Fruit fly (Drosophila melanogaster) whole organism, embryonic: ENCODE data around the gene zetaCOP.

Experiments
- CG10979 ChIP-seq: fragments of 200-800 bp; sonication (Bioruptor generic); optimal IDR thresholded peaks from 2 replicates; lab custom pipeline; 2018; ENCODE audit warnings: missing biosample characterization, mild to moderate bottlenecking, missing genetic modification characterization, moderate library complexity
- CG11456 ChIP-seq: fragments of 200-800 bp; sonication (Bioruptor generic); IDR thresholded peaks from 3 replicates; pipeline ENCODE4 v1.3.6; 2022; ENCODE audit warnings: missing biosample characterization, missing genetic modification characterization
- CG12155 ChIP-seq: fragments of 200-800 bp; sonication (Bioruptor generic); optimal IDR thresholded peaks from 3 replicates; lab custom pipeline; 2016; ENCODE audit warnings: missing biosample characterization, missing genetic modification characterization
- CG13424 ChIP-seq: fragments of 200-800 bp; sonication (Bioruptor generic); optimal IDR thresholded peaks from 2 replicates; lab custom pipeline; 2019; ENCODE audit warnings: missing biosample characterization, mild to moderate bottlenecking, missing genetic modification characterization, moderate library complexity
- CG15601 ChIP-seq: fragments of 200-800 bp; sonication (Bioruptor generic); optimal IDR thresholded peaks from 3 replicates; lab custom pipeline; 2019; ENCODE audit warnings: missing biosample characterization, mild to moderate bottlenecking, missing genetic modification characterization, moderate library complexity
- CG16779 ChIP-seq: fragments of 200-800 bp; sonication (Bioruptor generic); IDR thresholded peaks from 2 replicates; pipeline ENCODE4 v1.3.6; 2022; ENCODE audit warnings: missing biosample characterization, missing genetic modification characterization
- CG16815 ChIP-seq: fragments of 200-800 bp; sonication (Bioruptor generic); optimal IDR thresholded peaks from 3 replicates; lab custom pipeline; 2017; ENCODE audit warnings: missing biosample characterization, mild to moderate bottlenecking, missing genetic modification characterization
- CG17912 ChIP-seq: fragments of 200-800 bp; sonication (Bioruptor generic); optimal IDR thresholded peaks from 2 replicates; lab custom pipeline; 2018; ENCODE audit warnings: missing biosample characterization, mild to moderate bottlenecking, missing genetic modification characterization
- CG3847 ChIP-seq: fragments of 200-800 bp; sonication (Bioruptor generic); IDR thresholded peaks from 2 replicates; pipeline ENCODE4 v1.3.6; 2022; ENCODE audit warnings: missing biosample characterization, missing genetic modification characterization
- CG43689 ChIP-seq: fragments of 200-800 bp; sonication (Bioruptor generic); IDR thresholded peaks from 2 replicates; pipeline ENCODE4 v1.3.6; 2022; ENCODE audit warnings: missing biosample characterization, missing genetic modification characterization
- CG5953 ChIP-seq: fragments of 200-800 bp; sonication (Bioruptor generic); IDR thresholded peaks from 2 replicates; pipeline ENCODE4 v1.3.6; 2022; ENCODE audit warnings: missing biosample characterization, missing genetic modification characterization
- CG6854 ChIP-seq: fragments of 200-800 bp; sonication (Bioruptor generic); optimal IDR thresholded peaks from 3 replicates; lab custom pipeline; 2017; ENCODE audit warnings: missing biosample characterization, mild to moderate bottlenecking, missing genetic modification characterization
- CG8359 ChIP-seq: fragments of 200-800 bp; sonication (Bioruptor generic); optimal IDR thresholded peaks from 2 replicates; lab custom pipeline; 2017; ENCODE audit warnings: missing biosample characterization, mild to moderate bottlenecking, missing genetic modification characterization, borderline replicate concordance
- D19B ChIP-seq: fragments of 200-800 bp; sonication (Bioruptor generic); optimal IDR thresholded peaks from 2 replicates; lab custom pipeline; 2017; ENCODE audit warnings: missing biosample characterization, mild to moderate bottlenecking, missing genetic modification characterization
- Dp ChIP-seq: fragments of 200-800 bp; sonication (Bioruptor generic); optimal IDR thresholded peaks from 2 replicates; lab custom pipeline; 2018; ENCODE audit warnings: missing biosample characterization, mild to moderate bottlenecking, missing genetic modification characterization, moderate library complexity
- Elba2 ChIP-seq: fragments of 200-800 bp; sonication (Bioruptor generic); optimal IDR thresholded peaks from 3 replicates; lab custom pipeline; 2016; ENCODE audit warnings: missing biosample characterization, missing genetic modification characterization
- Ets65A ChIP-seq: fragments of 200-800 bp; sonication (Bioruptor generic); peaks from one replicate; lab custom pipeline; 2016; ENCODE audit warnings: missing biosample characterization, missing genetic modification characterization
- Ets97D ChIP-seq: fragments of 200-800 bp; sonication (Bioruptor generic); optimal IDR thresholded peaks from 3 replicates; lab custom pipeline; 2016; ENCODE audit warnings: missing biosample characterization, missing genetic modification characterization
- HLHmδ ChIP-seq: fragments of 200-800 bp; sonication (Bioruptor generic); optimal IDR thresholded peaks from 2 replicates; lab custom pipeline; 2018; ENCODE audit warnings: missing biosample characterization, mild to moderate bottlenecking, missing genetic modification characterization, moderate library complexity
- HmgD ChIP-seq: fragments of 200-800 bp; sonication (Bioruptor generic); optimal IDR thresholded peaks from 3 replicates; lab custom pipeline; 2016; ENCODE audit warnings: missing biosample characterization, missing genetic modification characterization
- MESR4 ChIP-seq: fragments of 200-800 bp; sonication (Bioruptor generic); optimal IDR thresholded peaks from 2 replicates; lab custom pipeline; 2018; ENCODE audit warnings: missing biosample characterization, mild to moderate bottlenecking, missing genetic modification characterization, moderate library complexity
- Med ChIP-seq: fragments of 200-800 bp; sonication (Bioruptor generic); peaks from one replicate; lab custom pipeline; 2016; ENCODE audit warnings: missing biosample characterization, missing genetic modification characterization, mild to moderate bottlenecking, inconsistent platforms, moderate library complexity
- Meics ChIP-seq: fragments of 200-800 bp; sonication (Bioruptor generic); optimal IDR thresholded peaks from 2 replicates; lab custom pipeline; 2017; ENCODE audit warnings: missing biosample characterization, mild to moderate bottlenecking, missing genetic modification characterization
- Nf-YB ChIP-seq: fragments of 200-800 bp; sonication (Bioruptor generic); optimal IDR thresholded peaks from 3 replicates; lab custom pipeline; 2019; ENCODE audit warnings: missing biosample characterization, mild to moderate bottlenecking, missing genetic modification characterization, moderate library complexity
- Oaz ChIP-seq: fragments of 200-800 bp; sonication (Bioruptor generic); IDR thresholded peaks from 2 replicates; pipeline ENCODE4 v1.3.6; 2022; ENCODE audit warnings: missing biosample characterization, missing genetic modification characterization
- Opbp ChIP-seq: fragments of 200-800 bp; sonication (Bioruptor generic); IDR thresholded peaks from 3 replicates; pipeline ENCODE4 v1.3.6; 2022; ENCODE audit warnings: missing biosample characterization, missing genetic modification characterization; ENCODE audit not compliant: partially characterized antibody
- Scr ChIP-seq: fragments of 200-800 bp; sonication (Bioruptor generic); IDR thresholded peaks from 2 replicates; pipeline ENCODE4 v1.3.6; 2022; ENCODE audit warnings: missing biosample characterization, missing genetic modification characterization; ENCODE audit not compliant: partially characterized antibody
- Stat92E ChIP-seq, 3 experiments: fragments of >200 bp in 2 of 3; fragments of 200-800 bp in 1 of 3; sonication (Bioruptor generic) in 1 of 3; optimal IDR thresholded peaks; 2 replicates each; lab custom pipeline; 2017 to 2019; ENCODE audit warnings: missing biosample characterization in 3 of 3, missing genetic modification characterization in 3 of 3, mild to moderate bottlenecking in 1 of 3, moderate library complexity in 1 of 3
- ash1 ChIP-seq: fragments of 200-800 bp; sonication (Bioruptor generic); optimal IDR thresholded peaks from 2 replicates; lab custom pipeline; 2018; ENCODE audit warnings: missing biosample characterization, mild to moderate bottlenecking, missing genetic modification characterization
- bbx ChIP-seq: fragments of 200-800 bp; sonication (Bioruptor generic); IDR thresholded peaks from 2 replicates; pipeline ENCODE4 v1.3.6; 2022; ENCODE audit warnings: missing biosample characterization, missing genetic modification characterization; ENCODE audit not compliant: partially characterized antibody
- bcd ChIP-seq: fragments of 200-800 bp; sonication (Bioruptor generic); optimal IDR thresholded peaks from 2 replicates; lab custom pipeline; 2017; ENCODE audit warnings: missing biosample characterization, mild to moderate bottlenecking, missing genetic modification characterization
- bowl ChIP-seq: fragments of 200-800 bp; sonication (Bioruptor generic); IDR thresholded peaks from 2 replicates; pipeline ENCODE4 v1.3.6; 2022; ENCODE audit warnings: missing biosample characterization, missing genetic modification characterization
- btn ChIP-seq: fragments of 200-800 bp; sonication (Bioruptor generic); optimal IDR thresholded peaks from 2 replicates; lab custom pipeline; 2016; ENCODE audit warnings: missing biosample characterization, missing genetic modification characterization
- cas ChIP-seq: fragments of 200-800 bp; sonication (Bioruptor generic); IDR thresholded peaks from 2 replicates; pipeline ENCODE4 v1.3.6; 2022; ENCODE audit warnings: missing biosample characterization, missing genetic modification characterization
- crc ChIP-seq: fragments of 200-800 bp; sonication (Bioruptor generic); optimal IDR thresholded peaks from 2 replicates; lab custom pipeline; 2016; ENCODE audit warnings: missing biosample characterization, missing genetic modification characterization
- crp ChIP-seq, 2 experiments: fragments of 200-800 bp; sonication (Bioruptor generic); optimal IDR thresholded peaks; 2 replicates in 1 of 2; 3 replicates in 1 of 2; lab custom pipeline; 2017; ENCODE audit warnings: missing biosample characterization in 2 of 2, missing genetic modification characterization in 2 of 2, mild to moderate bottlenecking in 1 of 2, moderate library complexity in 1 of 2
- dysf ChIP-seq: fragments of 200-800 bp; sonication (Bioruptor generic); IDR thresholded peaks from 3 replicates; pipeline ENCODE4 v1.3.6; 2022; ENCODE audit warnings: missing biosample characterization, missing genetic modification characterization
- eve ChIP-seq, 2 experiments: fragments of >200 bp; optimal IDR thresholded peaks; 2 replicates each; lab custom pipeline; 2017; ENCODE audit warnings: missing biosample characterization in 2 of 2, missing genetic modification characterization in 2 of 2
- gt ChIP-seq: fragments of 200-800 bp; sonication (Bioruptor generic); IDR thresholded peaks from 2 replicates; pipeline ENCODE4 v1.3.6; 2022; ENCODE audit warnings: missing biosample characterization, missing genetic modification characterization
- hb ChIP-seq: fragments of 200-800 bp; sonication (Bioruptor generic); IDR thresholded peaks from 3 replicates; pipeline ENCODE4 v1.3.6; 2022; ENCODE audit warnings: missing biosample characterization, missing genetic modification characterization; ENCODE audit not compliant: partially characterized antibody
- jigr1 ChIP-seq: fragments of 200-800 bp; sonication (Bioruptor generic); IDR thresholded peaks from 3 replicates; pipeline ENCODE4 v1.3.6; 2022; ENCODE audit warnings: missing biosample characterization, missing genetic modification characterization
- jing ChIP-seq: fragments of 200-800 bp; sonication (Bioruptor generic); optimal IDR thresholded peaks from 2 replicates; lab custom pipeline; 2018; ENCODE audit warnings: missing biosample characterization, mild to moderate bottlenecking, missing genetic modification characterization
- kah ChIP-seq: fragments of 200-800 bp; sonication (Bioruptor generic); optimal IDR thresholded peaks from 2 replicates; lab custom pipeline; 2018; ENCODE audit warnings: missing biosample characterization, mild to moderate bottlenecking, missing genetic modification characterization
- onecut ChIP-seq: fragments of 200-800 bp; sonication (Bioruptor generic); IDR thresholded peaks from 2 replicates; pipeline ENCODE4 v1.3.6; 2022; ENCODE audit warnings: missing biosample characterization, missing genetic modification characterization
- pho ChIP-seq: fragments of 200-800 bp; sonication (Bioruptor generic); optimal IDR thresholded peaks from 2 replicates; lab custom pipeline; 2016; ENCODE audit warnings: missing biosample characterization, missing genetic modification characterization
- sim ChIP-seq: fragments of 200-800 bp; sonication (Bioruptor generic); IDR thresholded peaks from 2 replicates; pipeline ENCODE4 v1.3.6; 2022; ENCODE audit warnings: missing biosample characterization, missing genetic modification characterization
- so ChIP-seq: fragments of 200-800 bp; sonication (Bioruptor generic); IDR thresholded peaks from 3 replicates; pipeline ENCODE4 v1.3.6; 2022; ENCODE audit warnings: missing biosample characterization, missing genetic modification characterization
- sqz ChIP-seq: fragments of 200-800 bp; sonication (Bioruptor generic); optimal IDR thresholded peaks from 3 replicates; lab custom pipeline; 2018; ENCODE audit warnings: missing biosample characterization, mild to moderate bottlenecking, missing genetic modification characterization
- stwl ChIP-seq: fragments of 200-800 bp; sonication (Bioruptor generic); optimal IDR thresholded peaks from 3 replicates; lab custom pipeline; 2018; ENCODE audit warnings: missing biosample characterization, mild to moderate bottlenecking, missing genetic modification characterization, moderate library complexity
- vvl ChIP-seq: fragments of 200-800 bp; sonication (Bioruptor generic); IDR thresholded peaks from 2 replicates; pipeline ENCODE4 v1.3.6; 2022; ENCODE audit warnings: missing biosample characterization, missing genetic modification characterization

Gene zetaCOP

dm6 chr3L:16651127-16651526, 22.2 kb downstream of the zetaCOP start:
- TF ChIP-seq jing (GFP tag; lab: Kevin White, UChicago) (no peak), sim (GFP tag; lab: Robert Waterston, UW) (no peak), Med (GFP tag; lab: Kevin White, UChicago) (peak; percentile 72), Ets97D (no peak), btn (GFP tag; lab: Kevin White, UChicago) (no peak), CG3847 (GFP tag; lab: Robert Waterston, UW) (0 out of 2 replicates have a peak, but pooled peaks have one; percentile 11), bcd (GFP tag; lab: Kevin White, UChicago) (no peak), gt (no peak), CG17912 (GFP tag; lab: Kevin White, UChicago) (no peak), dysf (0 out of 3 replicates have a peak, but pooled peaks have one; percentile 16), vvl (GFP tag; lab: Robert Waterston, UW) (peak; percentile 18; the same call in 1 of the 2 replicates), bbx (GFP tag; lab: Robert Waterston, UW) (no peak), so (GFP tag; lab: Robert Waterston, UW) (0 out of 3 replicates have a peak, but pooled peaks have one; percentile 32), Scr (GFP tag; lab: Robert Waterston, UW) (no peak), MESR4 (no peak), CG5953 (GFP tag; lab: Robert Waterston, UW) (0 out of 2 replicates have a peak, but pooled peaks have one; percentile 32), eve (GFP tag; optimal IDR thresholded peaks at IDR 0.05; lab: Kevin White, UChicago) (no peak), ash1 (GFP tag; lab: Kevin White, UChicago) (no peak), CG12155 (no peak), Dp (GFP tag; lab: Kevin White, UChicago) (no peak), hb (no peak), Oaz (GFP tag; lab: Robert Waterston, UW) (no peak), CG43689 (0 out of 2 replicates have a peak, but pooled peaks have one; percentile 22), stwl (tag; lab: Kevin White, UChicago) (no peak)

dm6 chr3L:16650078-16650477, 23.3 kb downstream of the zetaCOP start:
- TF ChIP-seq CG13424 (tag; lab: Kevin White, UChicago) (no peak), Meics (no peak), CG11456 (0 out of 3 replicates have a peak, but pooled peaks have one; percentile 43), crc (no peak), CG15601 (no peak), CG10979 (tag; lab: Kevin White, UChicago) (no peak), HmgD (GFP tag; lab: Kevin White, UChicago) (no peak), bowl (GFP tag; lab: Robert Waterston, UW) (0 out of 2 replicates have a peak, but pooled peaks have one; percentile 23), Opbp (GFP tag; lab: Robert Waterston, UW) (no peak), onecut (GFP tag; lab: Robert Waterston, UW) (no peak), Ets65A (GFP tag; lab: Kevin White, UChicago) (peak; percentile 68), Nf-YB (GFP tag; lab: Kevin White, UChicago) (no peak), sqz (GFP tag; lab: Kevin White, UChicago) (no peak), CG6854 (no peak), cas (GFP tag; lab: Robert Waterston, UW) (no peak), pho (GFP tag; lab: Kevin White, UChicago) (no peak), CG8359 (GFP tag; lab: Kevin White, UChicago) (no peak), D19B (GFP tag; lab: Kevin White, UChicago) (no peak), HLHmδ (no peak), CG16779 (GFP tag; lab: Robert Waterston, UW) (no peak), Stat92E (GFP tag; optimal IDR thresholded peaks at IDR 0.05; lab: Kevin White, UChicago) (no peak), Med (GFP tag; lab: Kevin White, UChicago) (peak; percentile 60), jigr1 (GFP tag; lab: Robert Waterston, UW) (no peak), crp (GFP tag; optimal IDR thresholded peaks at IDR 0.05; lab: Kevin White, UChicago) (no peak), hb (0 out of 3 replicates have a peak, but pooled peaks have one; percentile 14), Elba2 (GFP tag; lab: Kevin White, UChicago) (no peak), CG16815 (GFP tag; lab: Kevin White, UChicago) (no peak), kah (GFP tag; lab: Kevin White, UChicago) (no peak)
